Worm (Caenorhabditis elegans) whole organism, L3 larva: Measurements from ENCODE around the gene Y60A3A.16.

Source experiments
- R02D3.7 ChIP-seq: fragments of 150-350 bp; optimal IDR thresholded peaks from 2 replicates; lab custom pipeline; 2014; ENCODE audit warnings: missing biosample characterization, missing genetic modification characterization
- ZK546.5 ChIP-seq: sonication (generic microtip); optimal IDR thresholded peaks from 2 replicates; lab custom pipeline; 2017; ENCODE audit warnings: missing biosample characterization, missing genetic modification characterization
- ceh-16 ChIP-seq: sonication (generic microtip); optimal IDR thresholded peaks from 2 replicates; lab custom pipeline; 2017; ENCODE audit warnings: missing biosample characterization, missing genetic modification characterization
- ceh-28 ChIP-seq: fragments of 150-350 bp; optimal IDR thresholded peaks from 2 replicates; lab custom pipeline; 2014; ENCODE audit warnings: missing biosample characterization, missing genetic modification reagents, missing genetic modification characterization
- ceh-82 ChIP-seq: fragments of 150-350 bp; optimal IDR thresholded peaks from 2 replicates; lab custom pipeline; 2014; ENCODE audit warnings: missing biosample characterization, missing genetic modification characterization
- ceh-9 ChIP-seq: sonication (generic microtip); optimal IDR thresholded peaks from 2 replicates; lab custom pipeline; 2018; ENCODE audit warnings: missing biosample characterization, missing genetic modification characterization
- egl-27 ChIP-seq: sonication (generic microtip); optimal IDR thresholded peaks from 4 replicates; lab custom pipeline; 2017; ENCODE audit warnings: missing biosample characterization, missing genetic modification reagents, missing genetic modification characterization
- egl-5 ChIP-seq: fragments of 150-350 bp; optimal IDR thresholded peaks from 2 replicates; lab custom pipeline; 2017; ENCODE audit warnings: missing biosample characterization, missing genetic modification reagents, missing genetic modification characterization, inconsistent platforms
- elt-1 ChIP-seq: fragments of 150-350 bp; optimal IDR thresholded peaks from 2 replicates; lab custom pipeline; 2014; ENCODE audit warnings: missing biosample characterization, missing genetic modification characterization
- elt-2 ChIP-seq: sonication (generic microtip); optimal IDR thresholded peaks from 2 replicates; lab custom pipeline; 2016; ENCODE audit warnings: missing genetic modification reagents, mild to moderate bottlenecking, missing genetic modification characterization, missing compliant biosample characterization
- elt-3 ChIP-seq, 3 experiments: fragments of 150-350 bp in 1 of 3; sonication (generic microtip) in 2 of 3; optimal IDR thresholded peaks; 2 replicates in 2 of 3; 4 replicates in 1 of 3; lab custom pipeline; 2014 to 2017; ENCODE audit warnings: missing biosample characterization in 3 of 3, missing genetic modification characterization in 3 of 3
- eor-1 ChIP-seq, 2 experiments: fragments of 150-350 bp; optimal IDR thresholded peaks; 2 replicates each; lab custom pipeline; 2014 to 2018; ENCODE audit warnings: missing biosample characterization in 2 of 2, missing genetic modification characterization in 2 of 2
- fkh-10 ChIP-seq: sonication (generic microtip); optimal IDR thresholded peaks from 2 replicates; lab custom pipeline; 2017; ENCODE audit warnings: missing biosample characterization, missing genetic modification reagents, missing genetic modification characterization
- fkh-2 ChIP-seq: fragments of 150-350 bp; optimal IDR thresholded peaks from 2 replicates; lab custom pipeline; 2014; ENCODE audit warnings: missing biosample characterization, missing genetic modification reagents, missing genetic modification characterization
- fos-1 ChIP-seq: fragments of 150-350 bp; optimal IDR thresholded peaks from 2 replicates; lab custom pipeline; 2014; ENCODE audit warnings: missing biosample characterization, missing genetic modification characterization
- hmg-11 ChIP-seq: sonication (generic microtip); optimal IDR thresholded peaks from 2 replicates; lab custom pipeline; 2016; ENCODE audit warnings: missing genetic modification characterization, missing compliant biosample characterization
- lin-15B ChIP-seq: fragments of 150-350 bp; optimal IDR thresholded peaks from 2 replicates; lab custom pipeline; 2014; ENCODE audit warnings: missing biosample characterization, missing genetic modification characterization
- lsy-12 ChIP-seq: sonication (generic microtip); optimal IDR thresholded peaks from 2 replicates; lab custom pipeline; 2016; ENCODE audit warnings: mild to moderate bottlenecking, missing genetic modification characterization, missing compliant biosample characterization
- nfya-1 ChIP-seq: sonication (generic microtip); optimal IDR thresholded peaks from 2 replicates; lab custom pipeline; 2017; ENCODE audit warnings: missing genetic modification characterization, mild to moderate bottlenecking, missing compliant biosample characterization, antibody characterized with exemption, moderate library complexity; ENCODE audit not compliant: insufficient read depth
- nhr-11 ChIP-seq: fragments of 150-350 bp; optimal IDR thresholded peaks from 2 replicates; lab custom pipeline; 2014; ENCODE audit warnings: missing biosample characterization, missing genetic modification characterization
- nhr-23 ChIP-seq: fragments of 150-350 bp; optimal IDR thresholded peaks from 2 replicates; lab custom pipeline; 2014; ENCODE audit warnings: missing biosample characterization, missing genetic modification reagents, missing genetic modification characterization
- nhr-237 ChIP-seq: fragments of 150-350 bp; optimal IDR thresholded peaks from 2 replicates; lab custom pipeline; 2014; ENCODE audit warnings: missing biosample characterization, missing genetic modification characterization
- nhr-25 ChIP-seq: sonication (generic microtip); optimal IDR thresholded peaks from 2 replicates; lab custom pipeline; 2017; ENCODE audit warnings: missing biosample characterization, missing genetic modification characterization
- nhr-28 ChIP-seq: fragments of 150-350 bp; optimal IDR thresholded peaks from 2 replicates; lab custom pipeline; 2014; ENCODE audit warnings: missing biosample characterization, missing genetic modification characterization
- nhr-43 ChIP-seq: sonication (generic microtip); optimal IDR thresholded peaks from 2 replicates; lab custom pipeline; 2016; ENCODE audit warnings: mild to moderate bottlenecking, missing genetic modification characterization, missing compliant biosample characterization; ENCODE audit not compliant: poor library complexity, severe bottlenecking
- nhr-76 ChIP-seq: fragments of 150-350 bp; sonication (generic microtip); optimal IDR thresholded peaks from 5 replicates; lab custom pipeline; 2014; ENCODE audit warnings: missing biosample characterization, missing genetic modification characterization
- pha-4 ChIP-seq: fragments of 150-350 bp; optimal IDR thresholded peaks from 2 replicates; lab custom pipeline; 2014; ENCODE audit warnings: missing biosample characterization, missing genetic modification reagents, missing genetic modification characterization
- pqm-1 ChIP-seq: fragments of 150-350 bp; optimal IDR thresholded peaks from 2 replicates; lab custom pipeline; 2017; ENCODE audit warnings: missing biosample characterization, missing genetic modification characterization, inconsistent platforms
- sea-2 ChIP-seq: fragments of 150-350 bp; sonication (generic microtip); optimal IDR thresholded peaks from 4 replicates; lab custom pipeline; 2014; ENCODE audit warnings: missing biosample characterization, missing genetic modification reagents, missing genetic modification characterization
- skn-1 ChIP-seq: fragments of 150-350 bp; optimal IDR thresholded peaks from 2 replicates; lab custom pipeline; 2014; ENCODE audit warnings: missing biosample characterization, missing genetic modification characterization
- snpc-4 ChIP-seq: fragments of 150-350 bp; optimal IDR thresholded peaks from 2 replicates; lab custom pipeline; 2014; ENCODE audit warnings: missing biosample characterization, missing genetic modification characterization
- tbx-2 ChIP-seq: sonication (generic microtip); optimal IDR thresholded peaks from 2 replicates; lab custom pipeline; 2016; ENCODE audit warnings: mild to moderate bottlenecking, missing genetic modification characterization, missing compliant biosample characterization
- unc-39 ChIP-seq: sonication (generic microtip); optimal IDR thresholded peaks from 4 replicates; lab custom pipeline; 2017; ENCODE audit warnings: missing biosample characterization, missing genetic modification characterization
- unc-62 ChIP-seq: fragments of 150-350 bp; sonication (generic microtip); optimal IDR thresholded peaks from 4 replicates; lab custom pipeline; 2014; ENCODE audit warnings: missing biosample characterization, missing genetic modification reagents, missing genetic modification characterization
- ztf-4 ChIP-seq: fragments of 150-350 bp; optimal IDR thresholded peaks from 2 replicates; lab custom pipeline; 2014; ENCODE audit warnings: missing biosample characterization, missing genetic modification characterization

Gene Y60A3A.16

DNA sequence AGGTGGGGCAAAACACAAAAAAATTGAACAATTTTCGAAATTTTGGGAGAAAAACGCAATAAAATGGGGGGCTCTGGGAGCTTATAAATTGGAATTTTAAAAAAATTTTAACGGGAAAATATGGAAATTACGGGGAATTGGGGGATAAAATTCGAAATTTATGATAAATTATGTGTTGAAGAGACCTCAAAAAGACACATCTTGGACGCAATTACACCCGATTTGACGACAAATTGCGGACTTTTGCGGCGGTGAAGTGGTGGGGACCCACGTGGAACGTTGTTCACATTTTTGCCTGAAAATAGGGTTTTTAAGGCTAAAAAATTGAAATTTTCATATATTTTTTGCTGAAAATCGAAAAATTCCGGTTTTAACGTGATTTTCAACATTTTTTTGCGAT, 13.7 kb downstream of the Y60A3A.16 start:
- TF ChIP-seq nfya-1 (tag; lab: Kevin White, UChicago) (peak; percentile 22), pha-4 (tag; lab: Kevin White, UChicago) (peak; percentile 20), lin-15B (tag; lab: Kevin White, UChicago) (no peak), nhr-76 (tag; lab: Kevin White, UChicago) (no peak), hmg-11 (tag; lab: Kevin White, UChicago) (peak; percentile 43), elt-2 (tag; lab: Kevin White, UChicago) (no peak)

DNA sequence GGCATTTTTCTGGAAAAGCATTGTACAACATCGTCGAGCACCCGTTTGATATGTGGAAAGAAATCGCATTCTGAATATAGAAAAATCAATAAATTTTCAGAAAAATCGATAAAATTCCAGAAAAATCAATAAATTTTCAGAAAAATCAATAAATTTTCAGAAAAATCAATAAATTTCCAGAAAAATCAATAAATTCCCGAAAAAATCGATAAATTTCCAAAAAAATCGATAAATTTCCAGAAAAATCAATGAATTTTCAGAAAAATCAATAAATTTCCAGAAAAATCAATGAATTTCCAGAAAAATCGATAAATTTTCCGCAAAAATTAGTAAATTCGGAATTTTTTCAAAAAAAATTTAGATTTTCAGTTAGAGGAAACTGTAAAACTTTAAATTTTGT, 15.1 kb downstream of the Y60A3A.16 start, which contains the start of gene fars-2:
fars-2 (minus strand) TSS at position 70 of the 400 bp plus-strand sequence.
- TF ChIP-seq ceh-28 (tag; lab: Kevin White, UChicago) (peak; percentile 91), nhr-25 (no peak), unc-39 (tag; lab: Kevin White, UChicago) (no peak), fkh-2 (tag; lab: Kevin White, UChicago) (no peak)

ce11 chrV:19905988-19906387, 16.5 kb downstream of the Y60A3A.16 start:
- TF ChIP-seq nhr-23 (tag; lab: Kevin White, UChicago) (no peak), ceh-28 (tag; lab: Kevin White, UChicago) (peak; percentile 82)
- TF ChIP-seq, all 47 proteins: peak for 1

- TF ChIP-seq ceh-82 (no peak), nfya-1 (tag; lab: Kevin White, UChicago) (no peak), nhr-25 (no peak), ceh-28 (tag; lab: Kevin White, UChicago) (peak; percentile 92), egl-27 (tag; lab: Kevin White, UChicago) (no peak), elt-2 (tag; lab: Kevin White, UChicago) (no peak)
- TF ChIP-seq, all 47 proteins: peak for 1
Measured at ce11 chrV:19904790-19905189, 17.7 kb downstream of the Y60A3A.16 start.

DNA sequence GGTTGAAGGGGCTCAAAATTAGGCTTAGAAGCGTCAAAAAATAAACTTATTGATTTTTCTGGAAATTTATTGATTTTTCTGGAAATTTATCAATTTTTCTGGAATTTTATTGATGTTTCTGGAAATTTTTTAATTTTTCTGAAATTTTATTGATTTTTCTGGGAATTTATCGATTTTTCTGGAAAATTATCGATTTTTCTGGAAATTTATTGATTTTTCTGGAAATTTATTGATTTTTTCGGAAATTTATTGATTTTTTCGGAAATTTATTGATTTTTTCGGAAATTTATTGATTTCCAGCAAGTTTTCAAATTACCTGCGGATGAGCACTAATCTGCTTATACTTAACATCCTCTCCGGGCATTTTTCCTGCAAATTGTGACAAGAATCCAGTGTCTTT, 20.7 kb downstream of the Y60A3A.16 start:
- TF ChIP-seq ceh-28 (tag; lab: Kevin White, UChicago) (peak; percentile 87), ceh-9 (no peak)

DNA sequence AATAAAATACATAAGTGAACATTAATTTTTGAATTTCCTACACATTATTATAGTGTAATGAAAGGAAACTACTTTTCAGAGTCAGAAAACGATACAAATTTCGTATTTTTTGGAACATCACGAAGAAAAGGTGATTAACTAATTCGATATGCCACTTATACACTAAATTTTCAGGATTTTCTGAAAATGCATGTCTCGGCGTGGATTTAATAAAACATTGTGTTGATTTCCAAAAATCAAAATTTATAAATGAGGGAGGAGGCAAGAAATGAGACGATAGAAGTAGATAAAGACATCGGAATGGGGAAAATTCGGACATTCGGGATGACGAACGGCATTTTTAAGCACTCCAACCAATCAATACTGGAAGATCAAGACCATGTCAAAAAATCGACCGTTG, 23.3 kb downstream of the Y60A3A.16 start, which contains the start of gene Y116F11B.14:
Y116F11B.14 (plus strand) TSS at position 301 of the 400 bp plus-strand sequence.
- TF ChIP-seq nhr-237 (no peak), pha-4 (tag; lab: Kevin White, UChicago) (no peak), eor-1 (tag; optimal IDR thresholded peaks at IDR 0.05; lab: Kevin White, UChicago) (no peak), nhr-11 (no peak), skn-1 (tag; lab: Kevin White, UChicago) (no peak), nhr-28 (tag; lab: Kevin White, UChicago) (no peak), ztf-4 (tag; lab: Kevin White, UChicago) (no peak)

ce11 chrV:19897982-19898381, 24.5 kb downstream of the Y60A3A.16 start:
- TF ChIP-seq elt-2 (tag; lab: Kevin White, UChicago) (peak; percentile 75), pha-4 (tag; lab: Kevin White, UChicago) (no peak), skn-1 (tag; lab: Kevin White, UChicago) (no peak)

DNA sequence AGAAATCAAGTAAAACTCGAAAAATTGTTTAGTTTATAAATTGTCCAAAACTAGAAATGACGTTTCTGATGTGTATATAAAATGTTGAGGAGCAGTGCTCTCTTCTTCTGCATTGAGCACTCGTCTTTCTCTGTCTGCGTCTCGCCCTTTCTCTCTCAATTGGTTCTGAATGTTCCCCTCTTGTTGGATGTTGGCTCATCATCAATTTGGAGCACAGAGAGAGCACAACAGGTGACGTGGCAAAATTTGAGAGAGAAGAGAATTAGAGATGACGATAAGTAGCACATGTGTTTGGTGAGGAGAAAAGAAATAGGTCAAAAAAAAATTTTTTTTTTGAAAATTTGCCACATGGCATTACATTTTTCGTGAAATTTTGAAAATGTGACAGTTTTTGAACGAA, 25.0 kb downstream of the Y60A3A.16 start:
- TF ChIP-seq nhr-237 (no peak), snpc-4 (tag; lab: Kevin White, UChicago) (no peak), egl-5 (peak; percentile 32), nhr-11 (no peak), fkh-2 (tag; lab: Kevin White, UChicago) (peak; percentile 67), nhr-76 (tag; lab: Kevin White, UChicago) (no peak), nfya-1 (tag; lab: Kevin White, UChicago) (peak; percentile 77), elt-1 (tag; lab: Kevin White, UChicago) (no peak), pqm-1 (tag; lab: Kevin White, UChicago) (peak; percentile 6), ztf-4 (tag; lab: Kevin White, UChicago) (no peak), R02D3.7 (tag; lab: Kevin White, UChicago) (no peak), tbx-2 (no peak), nhr-23 (tag; lab: Kevin White, UChicago) (no peak), lin-15B (tag; lab: Kevin White, UChicago) (peak; percentile 29), ceh-28 (tag; lab: Kevin White, UChicago) (no peak), unc-62 (no peak), fkh-10 (no peak), fos-1 (no peak), ceh-16 (tag; lab: Kevin White, UChicago) (no peak), hmg-11 (tag; lab: Kevin White, UChicago) (peak; percentile 10), elt-3 (tag; optimal IDR thresholded peaks at IDR 0.05; lab: Kevin White, UChicago) (no peak), ZK546.5 (tag; lab: Kevin White, UChicago) (no peak), nhr-43 (tag; lab: Kevin White, UChicago) (no peak), pha-4 (tag; lab: Kevin White, UChicago) (peak; percentile 57), sea-2 (no peak), lsy-12 (no peak), eor-1 (tag; optimal IDR thresholded peaks at IDR 0.05; lab: Kevin White, UChicago) (no peak)
